Fruit fly (Drosophila melanogaster) whole organism, adult: ENCODE data around the gene vsg.

Source experiments
- CG12768 ChIP-seq: fragments of 200-800 bp; sonication (Bioruptor generic); optimal IDR thresholded peaks from 2 replicates; lab custom pipeline; 2017; ENCODE audit warnings: missing biosample characterization, missing genetic modification characterization, mild to moderate bottlenecking, moderate library complexity, missing genetic modification reagents
- CG5204 ChIP-seq: fragments of 200-800 bp; sonication (Bioruptor generic); optimal IDR thresholded peaks from 2 replicates; lab custom pipeline; 2016; ENCODE audit warnings: missing biosample characterization, missing genetic modification characterization
- CG7045 ChIP-seq: fragments of 200-800 bp; sonication (Bioruptor generic); optimal IDR thresholded peaks from 2 replicates; lab custom pipeline; 2017; ENCODE audit warnings: missing biosample characterization, mild to moderate bottlenecking, missing genetic modification characterization
- Hr96 ChIP-seq: fragments of 200-800 bp; sonication (Bioruptor generic); optimal IDR thresholded peaks from 2 replicates; lab custom pipeline; 2016; ENCODE audit warnings: missing biosample characterization, missing genetic modification characterization
- cic ChIP-seq: fragments of 200-800 bp; sonication (Bioruptor generic); optimal IDR thresholded peaks from 2 replicates; lab custom pipeline; 2017; ENCODE audit warnings: missing biosample characterization, mild to moderate bottlenecking, missing genetic modification characterization, moderate library complexity

DNA sequence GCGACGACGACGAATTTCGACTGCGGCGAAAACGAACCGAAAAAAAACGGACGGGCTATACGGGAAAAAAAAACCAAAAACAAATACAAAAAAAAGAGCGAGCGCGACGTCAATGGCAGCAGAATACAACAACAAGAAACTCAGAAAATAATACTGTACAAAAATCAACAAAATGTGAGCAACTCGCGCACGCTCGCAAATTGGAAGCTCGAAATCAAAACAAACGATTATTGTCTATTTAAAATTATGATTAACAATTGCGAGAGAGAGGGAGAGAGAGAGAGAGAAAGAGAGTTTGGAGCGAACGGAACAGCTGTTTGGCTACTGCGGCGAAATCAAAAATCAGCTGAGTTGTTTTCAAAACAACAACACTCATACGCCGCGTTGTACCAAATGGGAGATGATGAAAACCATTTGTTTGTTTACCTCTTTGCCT lies 38.6 kb upstream of the vsg start:
- peak; percentile 40 for TF ChIP-seq Hr96 (GFP tag; lab: Kevin White, UChicago)
- TF ChIP-seq CG7045 (GFP tag; lab: Kevin White, UChicago) = peak; percentile 46
- TF ChIP-seq CG5204 (GFP tag; lab: Kevin White, UChicago) = no peak
- TF ChIP-seq cic (GFP tag; lab: Kevin White, UChicago) = peak; percentile 80
- TF ChIP-seq CG12768 (GFP tag; lab: Kevin White, UChicago) = peak; percentile 91
